Fruit fly (Drosophila melanogaster) whole organism: ENCODE measurements around the gene scrt.

ENCODE experiments used
- CG8478 ChIP-seq: fragments of >200 bp; optimal IDR thresholded peaks from 2 replicates; lab custom pipeline; 2018; ENCODE audit warnings: inconsistent platforms
- Dll ChIP-seq: fragments of >200 bp; optimal IDR thresholded peaks from 2 replicates; lab custom pipeline; 2017
- EcR ChIP-seq, 2 experiments: fragments of >200 bp; optimal IDR thresholded peaks; 2 replicates each; lab custom pipeline; 2017; ENCODE audit warnings: missing biosample characterization in 2 of 2, missing genetic modification characterization in 2 of 2, missing genetic modification reagents in 2 of 2
- pan ChIP-seq: fragments of >200 bp; optimal IDR thresholded peaks from 2 replicates; lab custom pipeline; 2017
- psq ChIP-seq: fragments of >200 bp; optimal IDR thresholded peaks from 2 replicates; lab custom pipeline; 2017
- usp ChIP-seq: fragments of >200 bp; optimal IDR thresholded peaks from 2 replicates; lab custom pipeline; 2017; ENCODE audit warnings: missing biosample characterization, missing genetic modification characterization, mixed read lengths

Gene scrt

dm6 chr3L:3980027-3980426 lies 3.7 kb upstream of the scrt start:
- TF ChIP-seq Dll (no peak), psq (lab: Kevin White, UChicago) (no peak)

dm6 chr3L:3995554-3995953 lies 11.9 kb downstream of the scrt start:
- TF ChIP-seq Dll (no peak), CG8478 (no peak), pan (no peak), psq (lab: Kevin White, UChicago) (no peak), EcR (GFP tag; optimal IDR thresholded peaks at IDR 0.05; lab: Kevin White, UChicago) (no peak), usp (no peak)

- TF ChIP-seq Dll = no peak
- no peak for TF ChIP-seq psq (lab: Kevin White, UChicago)
- TF ChIP-seq EcR (GFP tag; optimal IDR thresholded peaks at IDR 0.05; lab: Kevin White, UChicago) = no peak
- no peak for TF ChIP-seq CG8478
- TF ChIP-seq usp = no peak
- no peak for TF ChIP-seq pan
Measured at dm6 chr3L:4000711-4001110, 17.0 kb downstream of the scrt start.

dm6 chr3L:4001500-4001899 lies 17.8 kb downstream of the scrt start:
- no peak for TF ChIP-seq psq (lab: Kevin White, UChicago)
- no peak for TF ChIP-seq CG8478
- no peak for TF ChIP-seq EcR (GFP tag; optimal IDR thresholded peaks at IDR 0.05; lab: Kevin White, UChicago)
- no peak for TF ChIP-seq Dll
- no peak for TF ChIP-seq usp
- no peak for TF ChIP-seq pan

dm6 chr3L:4003316-4003715 lies 19.6 kb downstream of the scrt start, which contains the start of gene CG14985:
TSS of gene CG14985 (plus strand) at chr3L:4003474.
- TF ChIP-seq psq (lab: Kevin White, UChicago) (no peak), CG8478 (no peak), pan (no peak), EcR (GFP tag; optimal IDR thresholded peaks at IDR 0.05; lab: Kevin White, UChicago) (no peak), Dll (no peak), usp (no peak)

- TF ChIP-seq pan (no peak), Dll (no peak), EcR (GFP tag; optimal IDR thresholded peaks at IDR 0.05; lab: Kevin White, UChicago) (no peak), psq (lab: Kevin White, UChicago) (no peak), CG8478 (no peak), usp (no peak)
Measured at dm6 chr3L:4007256-4007655, 23.6 kb downstream of the scrt start.

- no peak for TF ChIP-seq EcR (GFP tag; optimal IDR thresholded peaks at IDR 0.05; lab: Kevin White, UChicago)
- TF ChIP-seq pan = no peak
- no peak for TF ChIP-seq Dll
- no peak for TF ChIP-seq psq (lab: Kevin White, UChicago)
- TF ChIP-seq usp = no peak
- no peak for TF ChIP-seq CG8478
Measured at dm6 chr3L:4010122-4010521, 26.4 kb downstream of the scrt start.

- TF ChIP-seq usp = no peak
- no peak for TF ChIP-seq CG8478
- TF ChIP-seq psq (lab: Kevin White, UChicago) = no peak
- no peak for TF ChIP-seq EcR (GFP tag; optimal IDR thresholded peaks at IDR 0.05; lab: Kevin White, UChicago)
- no peak for TF ChIP-seq Dll
- TF ChIP-seq pan = no peak
Measured at dm6 chr3L:4014349-4014748, 30.7 kb downstream of the scrt start.

- TF ChIP-seq EcR (GFP tag; optimal IDR thresholded peaks at IDR 0.05; lab: Kevin White, UChicago) = no peak
- no peak for TF ChIP-seq psq (lab: Kevin White, UChicago)
- no peak for TF ChIP-seq pan
- TF ChIP-seq usp = no peak
- no peak for TF ChIP-seq Dll
- no peak for TF ChIP-seq CG8478
Measured at dm6 chr3L:4016754-4017153, 33.1 kb downstream of the scrt start.

- no peak for TF ChIP-seq CG8478
- TF ChIP-seq Dll = no peak
- no peak for TF ChIP-seq pan
- no peak for TF ChIP-seq psq (lab: Kevin White, UChicago)
- no peak for TF ChIP-seq usp
- no peak for TF ChIP-seq EcR (GFP tag; optimal IDR thresholded peaks at IDR 0.05; lab: Kevin White, UChicago)
Measured at dm6 chr3L:4018228-4018928, 34.7 kb downstream of the scrt start, which contains the start of gene FoxL1. TSS of gene FoxL1 (plus strand) at chr3L:4018878.

dm6 chr3L:4021260-4021831 lies 37.6 kb downstream of the scrt start, which contains the start of gene Mul1:
TSS of gene Mul1 (plus strand) at chr3L:4021457.
- TF ChIP-seq Dll (no peak), EcR (GFP tag; optimal IDR thresholded peaks at IDR 0.05; lab: Kevin White, UChicago) (no peak), psq (lab: Kevin White, UChicago) (no peak), pan (no peak), usp (no peak), CG8478 (no peak)

- no peak for TF ChIP-seq pan
- TF ChIP-seq psq (lab: Kevin White, UChicago) = no peak
- TF ChIP-seq EcR (GFP tag; optimal IDR thresholded peaks at IDR 0.05; lab: Kevin White, UChicago) = no peak
- TF ChIP-seq CG8478 = no peak
- no peak for TF ChIP-seq Dll
- no peak for TF ChIP-seq usp
Measured at dm6 chr3L:4024464-4024863, 40.8 kb downstream of the scrt start.

- no peak for TF ChIP-seq EcR (GFP tag; optimal IDR thresholded peaks at IDR 0.05; lab: Kevin White, UChicago)
- no peak for TF ChIP-seq pan
- no peak for TF ChIP-seq usp
- no peak for TF ChIP-seq CG8478
- no peak for TF ChIP-seq Dll
- no peak for TF ChIP-seq psq (lab: Kevin White, UChicago)
Measured at dm6 chr3L:4025738-4026505, 42.2 kb downstream of the scrt start, which contains the start of gene CG11594. TSS of gene CG11594 (minus strand) at chr3L:4026011.
